Worm (Caenorhabditis elegans) whole organism, L2 larva: ENCODE results near the gene idpc-1.

ENCODE experiments used
- C34F6.9 ChIP-seq: fragments of 150-350 bp; optimal IDR thresholded peaks from 2 replicates; lab custom pipeline; 2014; ENCODE audit warnings: missing biosample characterization, missing genetic modification characterization
- F13H6.1 ChIP-seq: sonication (generic microtip); optimal IDR thresholded peaks from 2 replicates; lab custom pipeline; 2016; ENCODE audit warnings: missing genetic modification characterization, missing compliant biosample characterization
- R02D3.7 ChIP-seq: fragments of 150-350 bp; optimal IDR thresholded peaks from 2 replicates; lab custom pipeline; 2014; ENCODE audit warnings: missing biosample characterization, missing genetic modification characterization
- Y55F3AM.14 ChIP-seq: fragments of 200-800 bp; sonication (Bioruptor generic); optimal IDR thresholded peaks from 2 replicates; lab custom pipeline; 2018; ENCODE audit warnings: mild to moderate bottlenecking, missing genetic modification characterization, missing compliant biosample characterization
- alr-1 ChIP-seq: fragments of 150-350 bp; optimal IDR thresholded peaks from 2 replicates; lab custom pipeline; 2014; ENCODE audit warnings: missing biosample characterization, missing genetic modification characterization
- aly-2 ChIP-seq: fragments of 150-350 bp; optimal IDR thresholded peaks from 2 replicates; lab custom pipeline; 2014; ENCODE audit warnings: missing biosample characterization, missing genetic modification characterization
- ama-1 ChIP-seq: fragments of 150-350 bp; optimal IDR thresholded peaks from 2 replicates; lab custom pipeline; 2018; ENCODE audit warnings: inconsistent platforms
- blmp-1 ChIP-seq: sonication (generic microtip); optimal IDR thresholded peaks from 2 replicates; lab custom pipeline; 2017; ENCODE audit warnings: missing genetic modification characterization, mild to moderate bottlenecking, missing compliant biosample characterization, antibody characterized with exemption, moderate library complexity; ENCODE audit not compliant: insufficient read depth
- ceh-16 ChIP-seq: fragments of 150-350 bp; optimal IDR thresholded peaks from 2 replicates; lab custom pipeline; 2014; ENCODE audit warnings: missing biosample characterization, missing genetic modification characterization
- ceh-82 ChIP-seq: fragments of 150-350 bp; optimal IDR thresholded peaks from 2 replicates; lab custom pipeline; 2014; ENCODE audit warnings: missing biosample characterization, missing genetic modification characterization
- crh-2 ChIP-seq: sonication (generic microtip); optimal IDR thresholded peaks from 2 replicates; lab custom pipeline; 2017; ENCODE audit warnings: missing biosample characterization, missing genetic modification characterization
- dmd-4 ChIP-seq: sonication (generic microtip); optimal IDR thresholded peaks from 2 replicates; lab custom pipeline; 2017; ENCODE audit warnings: missing biosample characterization, missing genetic modification characterization
- egl-27 ChIP-seq: sonication (generic microtip); optimal IDR thresholded peaks from 3 replicates; lab custom pipeline; 2017; ENCODE audit warnings: missing biosample characterization, missing genetic modification reagents, missing genetic modification characterization
- fos-1 ChIP-seq: fragments of 150-350 bp; optimal IDR thresholded peaks from 2 replicates; lab custom pipeline; 2014; ENCODE audit warnings: missing biosample characterization, missing genetic modification characterization
- gmeb-1 ChIP-seq: fragments of 150-350 bp; optimal IDR thresholded peaks from 2 replicates; lab custom pipeline; 2014; ENCODE audit warnings: missing biosample characterization, missing genetic modification characterization
- lin-11 ChIP-seq: fragments of 150-350 bp; sonication (generic microtip); optimal IDR thresholded peaks from 2 replicates; lab custom pipeline; 2014; ENCODE audit warnings: missing biosample characterization, missing genetic modification characterization, inconsistent platforms, mixed read lengths
- lin-13 ChIP-seq: fragments of 150-350 bp; optimal IDR thresholded peaks from 2 replicates; lab custom pipeline; 2014; ENCODE audit warnings: missing biosample characterization, missing genetic modification reagents, missing genetic modification characterization
- lin-39 ChIP-seq: fragments of 150-350 bp; optimal IDR thresholded peaks from 2 replicates; lab custom pipeline; 2014; ENCODE audit warnings: missing biosample characterization, missing genetic modification reagents, missing genetic modification characterization
- lsy-2 ChIP-seq, 2 experiments: fragments of 150-350 bp in 1 of 2; sonication (generic microtip) in 1 of 2; optimal IDR thresholded peaks; 2 replicates each; lab custom pipeline; 2014 to 2017; ENCODE audit warnings: missing biosample characterization in 2 of 2, missing genetic modification characterization in 2 of 2
- mbf-1 ChIP-seq: sonication (generic microtip); optimal IDR thresholded peaks from 2 replicates; lab custom pipeline; 2017; ENCODE audit warnings: missing biosample characterization, missing genetic modification characterization
- mdl-1 ChIP-seq, 2 experiments: fragments of 150-350 bp in 1 of 2; sonication (generic microtip) in 1 of 2; optimal IDR thresholded peaks; 2 replicates each; lab custom pipeline; 2017; ENCODE audit warnings: missing biosample characterization in 2 of 2, missing genetic modification characterization in 2 of 2
- nhr-10 ChIP-seq: sonication (generic microtip); optimal IDR thresholded peaks from 2 replicates; lab custom pipeline; 2017; ENCODE audit warnings: missing biosample characterization, missing genetic modification characterization
- nhr-11 ChIP-seq: fragments of 150-350 bp; optimal IDR thresholded peaks from 2 replicates; lab custom pipeline; 2014; ENCODE audit warnings: missing biosample characterization, missing genetic modification characterization
- nhr-12 ChIP-seq: fragments of 150-350 bp; optimal IDR thresholded peaks from 2 replicates; lab custom pipeline; 2014; ENCODE audit warnings: missing biosample characterization, missing genetic modification characterization
- nhr-129 ChIP-seq: fragments of 150-350 bp; optimal IDR thresholded peaks from 2 replicates; lab custom pipeline; 2014; ENCODE audit warnings: missing biosample characterization, missing genetic modification characterization
- nhr-21 ChIP-seq: fragments of 150-350 bp; optimal IDR thresholded peaks from 2 replicates; lab custom pipeline; 2014; ENCODE audit warnings: missing biosample characterization, missing genetic modification characterization
- nhr-23 ChIP-seq: fragments of 150-350 bp; optimal IDR thresholded peaks from 2 replicates; lab custom pipeline; 2014; ENCODE audit warnings: missing biosample characterization, missing genetic modification reagents, missing genetic modification characterization
- nhr-237 ChIP-seq: fragments of 150-350 bp; optimal IDR thresholded peaks from 2 replicates; lab custom pipeline; 2014; ENCODE audit warnings: missing biosample characterization, missing genetic modification characterization
- nhr-25 ChIP-seq: fragments of 150-350 bp; sonication (generic microtip); optimal IDR thresholded peaks from 3 replicates; lab custom pipeline; 2014; ENCODE audit warnings: missing biosample characterization, missing genetic modification characterization
- nhr-6 ChIP-seq: fragments of 150-350 bp; optimal IDR thresholded peaks from 2 replicates; lab custom pipeline; 2014; ENCODE audit warnings: missing biosample characterization, missing genetic modification characterization
- nhr-77 ChIP-seq: fragments of 150-350 bp; optimal IDR thresholded peaks from 2 replicates; lab custom pipeline; 2014; ENCODE audit warnings: missing biosample characterization, missing genetic modification characterization
- sem-4 ChIP-seq: fragments of 150-350 bp; optimal IDR thresholded peaks from 2 replicates; lab custom pipeline; 2014; ENCODE audit warnings: missing biosample characterization, missing genetic modification reagents, missing genetic modification characterization
- skn-1 ChIP-seq: sonication (generic microtip); optimal IDR thresholded peaks from 2 replicates; lab custom pipeline; 2017; ENCODE audit warnings: missing biosample characterization, missing genetic modification characterization
- sma-3 ChIP-seq: sonication (generic microtip); optimal IDR thresholded peaks from 2 replicates; lab custom pipeline; 2016; ENCODE audit warnings: missing genetic modification reagents, missing genetic modification characterization, missing compliant biosample characterization
- sma-9 ChIP-seq, 2 experiments: fragments of 150-350 bp in 1 of 2; sonication (generic microtip) in 1 of 2; optimal IDR thresholded peaks; 2 replicates each; lab custom pipeline; 2014 to 2016; ENCODE audit warnings: missing genetic modification characterization in 2 of 2, mild to moderate bottlenecking in 1 of 2, missing biosample characterization in 1 of 2, missing compliant biosample characterization in 1 of 2, missing genetic modification reagents in 1 of 2, moderate library complexity in 1 of 2
- snpc-4 ChIP-seq: fragments of 150-350 bp; optimal IDR thresholded peaks from 2 replicates; lab custom pipeline; 2014; ENCODE audit warnings: missing biosample characterization, missing genetic modification characterization
- unc-62 ChIP-seq: fragments of 150-350 bp; optimal IDR thresholded peaks from 2 replicates; lab custom pipeline; 2014; ENCODE audit warnings: missing biosample characterization, missing genetic modification reagents, missing genetic modification characterization
- zag-1 ChIP-seq: fragments of 150-350 bp; optimal IDR thresholded peaks from 2 replicates; lab custom pipeline; 2014; ENCODE audit warnings: missing biosample characterization, missing genetic modification characterization
- ztf-1 ChIP-seq: fragments of 200-800 bp; sonication (Bioruptor generic); conservative IDR thresholded peaks from 2 replicates; pipeline ENCODE4 v1.3.6; 2022; ENCODE audit warnings: missing genetic modification characterization, missing compliant biosample characterization
- ztf-11 ChIP-seq: sonication (generic microtip); optimal IDR thresholded peaks from 2 replicates; lab custom pipeline; 2017; ENCODE audit warnings: missing biosample characterization, missing genetic modification characterization
- ztf-4 ChIP-seq: fragments of 150-350 bp; optimal IDR thresholded peaks from 2 replicates; lab custom pipeline; 2014; ENCODE audit warnings: missing biosample characterization, missing genetic modification characterization

idpc-1 gene

ce11 chrIII:11457911-11458310, 30.9 kb downstream of the idpc-1 start:
- TF ChIP-seq Y55F3AM.14 (no peak), aly-2 (no peak), nhr-23 (no peak), lin-39 (tag; lab: Kevin White, UChicago) (no peak), ztf-11 (tag; lab: Kevin White, UChicago) (no peak), nhr-11 (tag; lab: Kevin White, UChicago) (no peak), skn-1 (tag; lab: Kevin White, UChicago) (no peak), C34F6.9 (tag; lab: Kevin White, UChicago) (no peak), snpc-4 (tag; lab: Kevin White, UChicago) (no peak)

- no peak for TF ChIP-seq ceh-82 (tag; lab: Kevin White, UChicago)
- TF ChIP-seq nhr-12 (tag; lab: Kevin White, UChicago), result no peak
- TF ChIP-seq zag-1 (tag; lab: Kevin White, UChicago), result no peak
- TF ChIP-seq dmd-4, result no peak
- TF ChIP-seq nhr-237 (tag; lab: Kevin White, UChicago), result no peak
- no peak for TF ChIP-seq nhr-129
- no peak for TF ChIP-seq blmp-1 (tag; lab: Kevin White, UChicago)
- no peak for TF ChIP-seq nhr-10 (tag; lab: Kevin White, UChicago)
- TF ChIP-seq lin-39 (tag; lab: Kevin White, UChicago), result no peak
These were observed 32.0 kb downstream of the idpc-1 start for ce11 chrIII:11459041-11459440.

ce11 chrIII:11459802-11460201, 32.8 kb downstream of the idpc-1 start:
- TF ChIP-seq egl-27 (tag; lab: Kevin White, UChicago) (no peak), ztf-11 (tag; lab: Kevin White, UChicago) (no peak), nhr-25 (tag; lab: Kevin White, UChicago) (no peak), gmeb-1 (tag; lab: Kevin White, UChicago) (no peak), sem-4 (tag; lab: Kevin White, UChicago) (no peak), lin-11 (tag; lab: Kevin White, UChicago) (no peak), skn-1 (tag; lab: Kevin White, UChicago) (no peak), nhr-77 (tag; lab: Kevin White, UChicago) (no peak), alr-1 (tag; lab: Kevin White, UChicago) (no peak), ztf-4 (tag; lab: Kevin White, UChicago) (no peak)

ce11 chrIII:11462332-11462731, 35.3 kb downstream of the idpc-1 start:
- TF ChIP-seq lin-13 (no peak), nhr-129 (no peak), C34F6.9 (tag; lab: Kevin White, UChicago) (no peak), ztf-11 (tag; lab: Kevin White, UChicago) (no peak), nhr-23 (no peak), ama-1 (no peak), ztf-1 (GFP tag; lab: Robert Waterston, UW) (no peak), blmp-1 (tag; lab: Kevin White, UChicago) (no peak), nhr-6 (tag; lab: Kevin White, UChicago) (no peak)

- TF ChIP-seq nhr-10 (tag; lab: Kevin White, UChicago) (no peak), sma-3 (GFP tag; lab: Kevin White, UChicago) (peak; percentile 70), mbf-1 (tag; lab: Kevin White, UChicago) (no peak), nhr-21 (tag; lab: Kevin White, UChicago) (peak; percentile 29), skn-1 (tag; lab: Kevin White, UChicago) (no peak), mdl-1 (tag; optimal IDR thresholded peaks at IDR 0.05; lab: Kevin White, UChicago) (peak in 1 of 2 experiments; percentile 20), crh-2 (tag; lab: Kevin White, UChicago) (peak; percentile 70), ztf-4 (tag; lab: Kevin White, UChicago) (no peak), ceh-82 (tag; lab: Kevin White, UChicago) (no peak), lin-13 (peak; percentile 95), sma-9 (GFP tag; optimal IDR thresholded peaks at IDR 0.05; lab: Kevin White, UChicago) (peak; percentile 32), sma-9 (tag; optimal IDR thresholded peaks at IDR 0.05; lab: Kevin White, UChicago) (no peak), R02D3.7 (tag; lab: Kevin White, UChicago) (no peak), fos-1 (peak; percentile 60), ceh-16 (tag; lab: Kevin White, UChicago) (peak; percentile 43), C34F6.9 (tag; lab: Kevin White, UChicago) (no peak), lsy-2 (tag; optimal IDR thresholded peaks at IDR 0.05; lab: Kevin White, UChicago) (peak in 1 of 2 experiments; percentile 17), snpc-4 (tag; lab: Kevin White, UChicago) (peak; percentile 97), F13H6.1 (tag; lab: Kevin White, UChicago) (peak; percentile 17), unc-62 (GFP tag; lab: Kevin White, UChicago) (no peak)
These were observed 36.7 kb downstream of the idpc-1 start for ce11 chrIII:11463726-11464125.
